Fruit fly (Drosophila melanogaster) whole organism, embryonic: Measurements from ENCODE around the gene msl-3.

ENCODE experiments used
- Antp ChIP-seq: fragments of 200-800 bp; sonication (Bioruptor generic); optimal IDR thresholded peaks from 3 replicates; lab custom pipeline; 2016; ENCODE audit warnings: missing biosample characterization, missing genetic modification characterization
- Blimp-1 ChIP-seq: fragments of 200-800 bp; sonication (Bioruptor generic); optimal IDR thresholded peaks from 3 replicates; lab custom pipeline; 2018; ENCODE audit warnings: missing biosample characterization, missing genetic modification characterization, mild to moderate bottlenecking, moderate library complexity, missing genetic modification reagents
- CG10462 ChIP-seq: fragments of 200-800 bp; sonication (Bioruptor generic); optimal IDR thresholded peaks from 2 replicates; lab custom pipeline; 2016; ENCODE audit warnings: missing biosample characterization, missing genetic modification characterization
- CG10543 ChIP-seq: fragments of 200-800 bp; sonication (Bioruptor generic); optimal IDR thresholded peaks from 3 replicates; lab custom pipeline; 2017; ENCODE audit warnings: missing biosample characterization, mild to moderate bottlenecking, missing genetic modification characterization, moderate library complexity
- CG11093 ChIP-seq: fragments of 200-800 bp; sonication (Bioruptor generic); IDR thresholded peaks from 3 replicates; pipeline ENCODE4 v1.3.6; 2022; ENCODE audit warnings: missing biosample characterization, missing genetic modification characterization
- CG13624 ChIP-seq: fragments of 200-800 bp; sonication (Bioruptor generic); optimal IDR thresholded peaks from 2 replicates; lab custom pipeline; 2016; ENCODE audit warnings: missing biosample characterization, missing genetic modification characterization
- CG17328 ChIP-seq: fragments of 200-800 bp; sonication (Bioruptor generic); IDR thresholded peaks from 2 replicates; pipeline ENCODE4 v1.3.6; 2022; ENCODE audit warnings: missing biosample characterization, missing genetic modification characterization
- CG18262 ChIP-seq: fragments of 200-800 bp; optimal IDR thresholded peaks from 3 replicates; lab custom pipeline; 2019; ENCODE audit warnings: missing biosample characterization, mild to moderate bottlenecking, missing genetic modification characterization, moderate library complexity
- CG18599 ChIP-seq: fragments of 200-800 bp; sonication (Bioruptor generic); optimal IDR thresholded peaks from 3 replicates; lab custom pipeline; 2017; ENCODE audit warnings: missing biosample characterization, missing genetic modification characterization, mild to moderate bottlenecking, moderate library complexity, missing genetic modification reagents
- CG31441 ChIP-seq: fragments of 200-800 bp; sonication (Bioruptor generic); IDR thresholded peaks from 2 replicates; pipeline ENCODE4 v1.3.6; 2022; ENCODE audit warnings: missing biosample characterization, missing genetic modification characterization
- CG32767 ChIP-seq: fragments of 200-800 bp; sonication (Bioruptor generic); IDR thresholded peaks from 2 replicates; pipeline ENCODE4 v1.3.6; 2022; ENCODE audit warnings: missing biosample characterization, missing genetic modification characterization
- CG4820 ChIP-seq: fragments of 200-800 bp; sonication (Bioruptor generic); optimal IDR thresholded peaks from 3 replicates; lab custom pipeline; 2016; ENCODE audit warnings: missing biosample characterization, missing genetic modification characterization
- CG5180 ChIP-seq: fragments of 200-800 bp; sonication (Bioruptor generic); optimal IDR thresholded peaks from 3 replicates; lab custom pipeline; 2017; ENCODE audit warnings: missing biosample characterization, missing genetic modification characterization, mild to moderate bottlenecking, moderate library complexity, missing genetic modification reagents
- CG6765 ChIP-seq: fragments of 200-800 bp; sonication (Bioruptor generic); optimal IDR thresholded peaks from 3 replicates; lab custom pipeline; 2017; ENCODE audit warnings: missing biosample characterization, mild to moderate bottlenecking, missing genetic modification characterization
- CG7786 ChIP-seq: fragments of 200-800 bp; sonication (Bioruptor generic); optimal IDR thresholded peaks from 2 replicates; lab custom pipeline; 2016; ENCODE audit warnings: missing biosample characterization, missing genetic modification characterization
- CG7928 ChIP-seq: fragments of 200-800 bp; sonication (Bioruptor generic); optimal IDR thresholded peaks from 2 replicates; lab custom pipeline; 2017; ENCODE audit warnings: missing biosample characterization, mild to moderate bottlenecking, missing genetic modification characterization
- CG9727 ChIP-seq: fragments of 200-800 bp; sonication (Bioruptor generic); optimal IDR thresholded peaks from 3 replicates; lab custom pipeline; 2017; ENCODE audit warnings: missing biosample characterization, mild to moderate bottlenecking, missing genetic modification characterization
- CoRest ChIP-seq: fragments of 200-800 bp; sonication (Bioruptor generic); optimal IDR thresholded peaks from 3 replicates; lab custom pipeline; 2018; ENCODE audit warnings: missing biosample characterization, mild to moderate bottlenecking, missing genetic modification characterization, moderate library complexity
- D19B ChIP-seq: fragments of 200-800 bp; sonication (Bioruptor generic); optimal IDR thresholded peaks from 2 replicates; lab custom pipeline; 2017; ENCODE audit warnings: missing biosample characterization, mild to moderate bottlenecking, missing genetic modification characterization
- Ets65A ChIP-seq: fragments of 200-800 bp; sonication (Bioruptor generic); peaks from one replicate; lab custom pipeline; 2016; ENCODE audit warnings: missing biosample characterization, missing genetic modification characterization
- Gug ChIP-seq: fragments of 200-800 bp; sonication (Bioruptor generic); IDR thresholded peaks from 4 replicates; pipeline ENCODE4 v1.3.6; 2022; ENCODE audit warnings: missing biosample characterization, missing genetic modification characterization
- Nf-YB ChIP-seq: fragments of 200-800 bp; sonication (Bioruptor generic); optimal IDR thresholded peaks from 3 replicates; lab custom pipeline; 2019; ENCODE audit warnings: missing biosample characterization, mild to moderate bottlenecking, missing genetic modification characterization, moderate library complexity
- Oaz ChIP-seq: fragments of 200-800 bp; sonication (Bioruptor generic); IDR thresholded peaks from 2 replicates; pipeline ENCODE4 v1.3.6; 2022; ENCODE audit warnings: missing biosample characterization, missing genetic modification characterization
- Pdp1 ChIP-seq, 2 experiments: fragments of 200-800 bp; sonication (Bioruptor generic); optimal IDR thresholded peaks; 3 replicates each; lab custom pipeline; 2016; ENCODE audit warnings: missing biosample characterization in 2 of 2, missing genetic modification characterization in 2 of 2, mild to moderate bottlenecking in 1 of 2, moderate library complexity in 1 of 2
- Side ChIP-seq: fragments of 200-800 bp; sonication (Bioruptor generic); optimal IDR thresholded peaks from 2 replicates; lab custom pipeline; 2016; ENCODE audit warnings: missing biosample characterization, missing genetic modification characterization
- Taf1 ChIP-seq: fragments of 200-800 bp; sonication (Bioruptor generic); IDR thresholded peaks from 2 replicates; pipeline ENCODE4 v1.3.6; 2022; ENCODE audit warnings: missing biosample characterization, missing genetic modification characterization
- amos ChIP-seq: fragments of 200-800 bp; sonication (Bioruptor generic); IDR thresholded peaks from 2 replicates; pipeline ENCODE4 v1.3.6; 2022; ENCODE audit warnings: missing biosample characterization, missing genetic modification characterization; ENCODE audit not compliant: partially characterized antibody
- bcd ChIP-seq: fragments of 200-800 bp; sonication (Bioruptor generic); optimal IDR thresholded peaks from 2 replicates; lab custom pipeline; 2017; ENCODE audit warnings: missing biosample characterization, mild to moderate bottlenecking, missing genetic modification characterization
- esg ChIP-seq: fragments of 200-800 bp; sonication (Bioruptor generic); conservative IDR thresholded peaks from 2 replicates; pipeline ENCODE4 v1.3.6; 2022; ENCODE audit warnings: missing biosample characterization, missing genetic modification characterization
- ftz-f1 ChIP-seq: fragments of 200-800 bp; sonication (Bioruptor generic); optimal IDR thresholded peaks from 2 replicates; lab custom pipeline; 2016; ENCODE audit warnings: missing biosample characterization, missing genetic modification characterization
- jing ChIP-seq: fragments of 200-800 bp; sonication (Bioruptor generic); optimal IDR thresholded peaks from 2 replicates; lab custom pipeline; 2018; ENCODE audit warnings: missing biosample characterization, mild to moderate bottlenecking, missing genetic modification characterization
- pros ChIP-seq: fragments of 200-800 bp; sonication (Bioruptor generic); optimal IDR thresholded peaks from 3 replicates; lab custom pipeline; 2019; ENCODE audit warnings: missing biosample characterization, mild to moderate bottlenecking, missing genetic modification characterization, moderate library complexity
- pzg ChIP-seq: fragments of 200-800 bp; sonication (Bioruptor generic); optimal IDR thresholded peaks from 3 replicates; lab custom pipeline; 2018; ENCODE audit warnings: missing biosample characterization, mild to moderate bottlenecking, missing genetic modification characterization, moderate library complexity
- ranshi ChIP-seq: fragments of 200-800 bp; sonication (Bioruptor generic); IDR thresholded peaks from 2 replicates; pipeline ENCODE4 v1.3.6; 2022; ENCODE audit warnings: missing biosample characterization, missing genetic modification characterization
- run ChIP-seq: fragments of 200-800 bp; sonication (Bioruptor generic); optimal IDR thresholded peaks from 3 replicates; lab custom pipeline; 2018; ENCODE audit warnings: missing biosample characterization, mild to moderate bottlenecking, missing genetic modification characterization
- seq ChIP-seq: fragments of 200-800 bp; sonication (Bioruptor generic); IDR thresholded peaks from 2 replicates; pipeline ENCODE4 v1.3.6; 2022; ENCODE audit warnings: missing biosample characterization, missing genetic modification characterization
- slou ChIP-seq: fragments of 200-800 bp; sonication (Bioruptor generic); optimal IDR thresholded peaks from 3 replicates; lab custom pipeline; 2016; ENCODE audit warnings: missing biosample characterization, missing genetic modification characterization
- slp2 ChIP-seq: fragments of 200-800 bp; sonication (Bioruptor generic); optimal IDR thresholded peaks from 2 replicates; lab custom pipeline; 2016; ENCODE audit warnings: missing biosample characterization, missing genetic modification characterization
- tap ChIP-seq: fragments of 200-800 bp; optimal IDR thresholded peaks from 3 replicates; lab custom pipeline; 2019; ENCODE audit warnings: missing biosample characterization, mild to moderate bottlenecking, missing genetic modification characterization, moderate library complexity
- tgo ChIP-seq: fragments of 200-800 bp; sonication (Bioruptor generic); IDR thresholded peaks from 3 replicates; pipeline ENCODE4 v1.3.6; 2022; ENCODE audit warnings: missing biosample characterization, missing genetic modification characterization
- zen2 ChIP-seq: fragments of 200-800 bp; sonication (Bioruptor generic); IDR thresholded peaks from 3 replicates; pipeline ENCODE4 v1.3.6; 2022; ENCODE audit warnings: missing biosample characterization, missing genetic modification characterization; ENCODE audit not compliant: partially characterized antibody

msl-3 gene

DNA sequence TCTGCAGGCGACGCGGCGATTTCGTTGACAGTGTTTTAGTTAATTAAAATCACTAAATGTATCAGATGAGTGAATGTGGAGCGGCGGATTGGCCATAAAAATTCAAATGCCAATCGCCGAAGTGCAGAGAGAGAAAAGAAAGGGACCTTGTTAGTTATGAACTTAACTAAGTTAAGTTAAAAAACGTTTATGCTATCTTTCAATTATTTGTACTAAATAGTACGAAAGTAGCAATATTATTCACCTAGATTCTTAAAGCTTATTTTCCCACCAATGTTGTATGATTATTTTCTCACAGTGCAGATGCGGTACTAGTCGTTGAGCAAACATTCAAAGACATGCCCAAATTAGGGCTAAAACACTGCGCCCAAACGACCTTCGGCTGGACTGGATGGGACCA is 34.6 kb downstream of the msl-3 start (continued):
- TF ChIP-seq ftz-f1 (GFP tag; lab: Kevin White, UChicago) = no peak
- TF ChIP-seq Taf1 = no peak
- TF ChIP-seq CG5180 = peak; percentile 61
- no peak for TF ChIP-seq Nf-YB (GFP tag; lab: Kevin White, UChicago)
- peak; percentile 58; the same call in 1 of the 2 replicates for TF ChIP-seq ranshi (GFP tag; lab: Robert Waterston, UW)
- TF ChIP-seq seq = peak; percentile 40; the same call in 1 of the 2 replicates
- TF ChIP-seq CG6765 (GFP tag; lab: Kevin White, UChicago) = no peak
- no peak for TF ChIP-seq CG7928 (GFP tag; lab: Kevin White, UChicago)
- peak; percentile 12 for TF ChIP-seq run (tag; lab: Kevin White, UChicago)
- TF ChIP-seq CG10543 = no peak
- no peak for TF ChIP-seq jing
- no peak for TF ChIP-seq D19B (GFP tag; lab: Kevin White, UChicago)
- TF ChIP-seq CG4820 = peak; percentile 69
- TF ChIP-seq slp2 (GFP tag; lab: Kevin White, UChicago) = no peak
- no peak for TF ChIP-seq slou (GFP tag; lab: Kevin White, UChicago)
- TF ChIP-seq CG11093 (GFP tag; lab: Robert Waterston, UW) = peak; percentile 49; the same call in 2 of the 3 replicates
- peak; percentile 81 for TF ChIP-seq CG31441 (GFP tag; lab: Robert Waterston, UW)
- peak; percentile 69 for TF ChIP-seq CG18599 (GFP tag; lab: Kevin White, UChicago)
- TF ChIP-seq pros = no peak
- peak; percentile 17 for TF ChIP-seq CG7786
- no peak for TF ChIP-seq zen2
- peak; percentile 46 for TF ChIP-seq bcd (GFP tag; lab: Kevin White, UChicago)
- TF ChIP-seq CG32767 (GFP tag; lab: Robert Waterston, UW) = peak; percentile 55; the same call in 1 of the 2 replicates
- TF ChIP-seq Side (GFP tag; lab: Kevin White, UChicago) = peak; percentile 40
- peak; percentile 57; the same call in 1 of the 4 replicates for TF ChIP-seq Gug (GFP tag; lab: Robert Waterston, UW)
- TF ChIP-seq CG17328 = peak; percentile 69
- TF ChIP-seq, all 482 proteins: peak for 260

DNA sequence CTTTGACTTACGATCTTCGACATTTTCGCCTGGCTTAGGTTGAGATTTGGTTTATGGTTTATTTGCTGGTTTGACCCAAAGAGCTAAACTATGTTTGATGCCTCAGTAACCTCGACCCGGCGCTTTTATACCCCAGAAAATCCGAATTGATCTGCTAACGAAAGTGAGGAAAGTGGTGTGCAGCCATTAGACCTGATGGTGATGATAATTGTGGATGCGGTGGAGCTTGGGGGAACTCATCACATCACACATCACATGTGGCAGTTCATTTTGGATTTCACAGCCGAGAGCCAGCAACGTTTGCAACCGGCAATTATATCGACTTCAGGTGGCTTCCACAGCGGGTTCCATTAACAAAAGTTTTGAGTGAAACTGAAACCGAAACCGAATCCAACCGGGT is 36.6 kb downstream of the msl-3 start, which contains the start of gene Cpr65Eb:
TSS of gene Cpr65Eb (minus strand) at position 101 of the 400 bp plus-strand sequence.
- no peak for TF ChIP-seq CG13624 (GFP tag; lab: Kevin White, UChicago)
- TF ChIP-seq Blimp-1 (GFP tag; lab: Kevin White, UChicago) = peak; percentile 30
- no peak for TF ChIP-seq amos (GFP tag; lab: Robert Waterston, UW)
- TF ChIP-seq Antp (GFP tag; lab: Kevin White, UChicago) = no peak
- TF ChIP-seq tgo = no peak
- no peak for TF ChIP-seq tap
- TF ChIP-seq pzg (GFP tag; lab: Kevin White, UChicago) = no peak
- TF ChIP-seq CG9727 (GFP tag; lab: Kevin White, UChicago) = no peak
- TF ChIP-seq Pdp1 (GFP tag; optimal IDR thresholded peaks at IDR 0.05; lab: Kevin White, UChicago) = no peak
- peak; percentile 5 for TF ChIP-seq Ets65A (GFP tag; lab: Kevin White, UChicago)
- TF ChIP-seq CG18262 (tag; lab: Kevin White, UChicago) = no peak
- TF ChIP-seq Oaz (GFP tag; lab: Robert Waterston, UW) = 0 out of 2 replicates have a peak, but pooled peaks have one; percentile 11
- no peak for TF ChIP-seq CG10462 (GFP tag; lab: Kevin White, UChicago)
- TF ChIP-seq CoRest (tag; lab: Kevin White, UChicago) = no peak
- TF ChIP-seq esg (GFP tag; lab: Robert Waterston, UW) = no peak
